Fruit fly (Drosophila melanogaster) whole organism: ENCODE measurements around the gene eg.

Experiments
- CG8478 ChIP-seq: fragments of >200 bp; optimal IDR thresholded peaks from 2 replicates; lab custom pipeline; 2018; ENCODE audit warnings: inconsistent platforms
- Dll ChIP-seq: fragments of >200 bp; optimal IDR thresholded peaks from 2 replicates; lab custom pipeline; 2017
- psq ChIP-seq: fragments of >200 bp; optimal IDR thresholded peaks from 2 replicates; lab custom pipeline; 2017

dm6 chr3L:21808003-21808530, 436 bp upstream of the eg start:
- no peak for TF ChIP-seq CG8478
- TF ChIP-seq psq (lab: Kevin White, UChicago), result no peak
- TF ChIP-seq Dll (lab: Kevin White, UChicago), result no peak
